Fruit fly (Drosophila melanogaster): ENCODE results near the gene Naa15-16.

Gene Naa15-16

dm6 chrX:19495611-19496583 is 16.1 kb downstream of the Naa15-16 start (continued):
- no peak for TF ChIP-seq run (tag; optimal IDR thresholded peaks at IDR 0.05)
- no peak for TF ChIP-seq vnd (GFP tag; IDR thresholded peaks at IDR 0.05; ENCODE audit: partially characterized antibody)
- TF ChIP-seq tap (tag; optimal IDR thresholded peaks at IDR 0.05) = peak; percentile 46
- peak; percentile 94 for TF ChIP-seq cg (GFP tag; optimal IDR thresholded peaks at IDR 0.05)
- TF ChIP-seq CG17186 (GFP tag; optimal IDR thresholded peaks at IDR 0.05) = no peak
- TF ChIP-seq sob (GFP tag; IDR thresholded peaks at IDR 0.05) = peak; percentile 55
- no peak for TF ChIP-seq CG9876 (GFP tag; optimal IDR thresholded peaks at IDR 0.05)
- TF ChIP-seq zen2 (GFP tag; IDR thresholded peaks at IDR 0.05; ENCODE audit: partially characterized antibody) = no peak
- peak; percentile 7 for TF ChIP-seq CG11398 (GFP tag; optimal IDR thresholded peaks at IDR 0.05)
- no peak for TF ChIP-seq toy (GFP tag; IDR thresholded peaks at IDR 0.05)
- peak; percentile 70 for TF ChIP-seq MESR4 (GFP tag; optimal IDR thresholded peaks at IDR 0.05)
- no peak for TF ChIP-seq Sox100B (GFP tag; optimal IDR thresholded peaks at IDR 0.05)
- TF ChIP-seq CG8765 (GFP tag; IDR thresholded peaks at IDR 0.05) = no peak
- no peak for TF ChIP-seq Sin3A (optimal IDR thresholded peaks at IDR 0.05)
- TF ChIP-seq CG10654 (GFP tag; optimal IDR thresholded peaks at IDR 0.05) = peak; percentile 32
- peak; percentile 26 for TF ChIP-seq Atf3 (GFP tag; optimal IDR thresholded peaks at IDR 0.05)
- no peak for TF ChIP-seq C15 (GFP tag; IDR thresholded peaks at IDR 0.05)
- TF ChIP-seq CG4360 (GFP tag; IDR thresholded peaks at IDR 0.05) = no peak; the same call in 1 of the 2 replicates
- no peak for TF ChIP-seq Doc2 (GFP tag; IDR thresholded peaks at IDR 0.05)
- no peak for TF ChIP-seq Jarid2 (GFP tag; optimal IDR thresholded peaks at IDR 0.05)
- no peak for TF ChIP-seq CG6254 (GFP tag; optimal IDR thresholded peaks at IDR 0.05)
- TF ChIP-seq bigmax (GFP tag; optimal IDR thresholded peaks at IDR 0.05) = no peak
- TF ChIP-seq CG14050 (GFP tag; IDR thresholded peaks at IDR 0.05) = no peak
- no peak for TF ChIP-seq CG2199 (GFP tag; IDR thresholded peaks at IDR 0.05)
- TF ChIP-seq CG31441 (GFP tag; IDR thresholded peaks at IDR 0.05) = peak; percentile 39; the same call in 1 of the 2 replicates
- TF ChIP-seq CG10267 (tag; optimal IDR thresholded peaks at IDR 0.05) = no peak
- TF ChIP-seq Bdp1 (GFP tag; optimal IDR thresholded peaks at IDR 0.05) = peak; percentile 54
- peak; percentile 71 for TF ChIP-seq Hmr (GFP tag; optimal IDR thresholded peaks at IDR 0.05)
- TF ChIP-seq lilli (GFP tag; optimal IDR thresholded peaks at IDR 0.05) = peak; percentile 70
- peak; percentile 63 for TF ChIP-seq CG7839 (tag; optimal IDR thresholded peaks at IDR 0.05)
- peak; percentile 59 for TF ChIP-seq shn (GFP tag; optimal IDR thresholded peaks at IDR 0.05)
- TF ChIP-seq CG10959 (GFP tag; IDR thresholded peaks at IDR 0.05) = no peak
- peak; percentile 38 for TF ChIP-seq Blimp-1 (GFP tag; optimal IDR thresholded peaks at IDR 0.05)
- TF ChIP-seq CG3163 (GFP tag; optimal IDR thresholded peaks at IDR 0.05) = no peak
- TF ChIP-seq CG11504 (tag; optimal IDR thresholded peaks at IDR 0.05) = peak; percentile 72
- peak; percentile 72 for TF ChIP-seq row (GFP tag; IDR thresholded peaks at IDR 0.05)
- no peak for TF ChIP-seq CG2116 (GFP tag; optimal IDR thresholded peaks at IDR 0.05)
- TF ChIP-seq Xrp1 (GFP tag; IDR thresholded peaks at IDR 0.05) = peak; percentile 62
- TF ChIP-seq CG9817 (tag; optimal IDR thresholded peaks at IDR 0.05) = peak; percentile 58
- no peak for TF ChIP-seq h (optimal IDR thresholded peaks at IDR 0.05)
- peak; percentile 30 for TF ChIP-seq bab2 (GFP tag; optimal IDR thresholded peaks at IDR 0.05)
- peak; percentile 64 for TF ChIP-seq ewg (GFP tag; optimal IDR thresholded peaks at IDR 0.05)
- peak; percentile 42 for TF ChIP-seq mirr (GFP tag; optimal IDR thresholded peaks at IDR 0.05)
- peak; percentile 42 for TF ChIP-seq CG18262 (tag; optimal IDR thresholded peaks at IDR 0.05)
- TF ChIP-seq Aef1 (GFP tag; IDR thresholded peaks at IDR 0.05) = peak; percentile 22; the same call in 1 of the 3 replicates
- peak; percentile 46 to 47 for TF ChIP-seq dpn (GFP tag; optimal IDR thresholded peaks at IDR 0.05)
- peak; percentile 61; the same call in 1 of the 2 replicates for TF ChIP-seq al (GFP tag; IDR thresholded peaks at IDR 0.05)
- peak; percentile 42 for TF ChIP-seq nom (GFP tag; optimal IDR thresholded peaks at IDR 0.05)
- TF ChIP-seq E2f2 (GFP tag; IDR thresholded peaks at IDR 0.05) = peak; percentile 44

Data from whole organism, embryonic.